Fruit fly (Drosophila melanogaster) whole organism, pupa: ENCODE results near the gene CG13024.
A peak's percentile ranks its signal among the peaks of the same experiment; 100 is the strongest.

Experiments used
- CG10348 ChIP-seq: fragments of 200-800 bp; sonication (Bioruptor generic); IDR thresholded peaks from 2 replicates; pipeline ENCODE4 v1.3.6; 2022; ENCODE audit warnings: missing biosample characterization, missing genetic modification characterization
- CG12605 ChIP-seq: fragments of 200-800 bp; sonication (Bioruptor generic); IDR thresholded peaks from 2 replicates; pipeline ENCODE4 v1.3.6; 2022; ENCODE audit warnings: missing biosample characterization, missing genetic modification characterization
- CG13204 ChIP-seq: fragments of 200-800 bp; sonication (Bioruptor generic); optimal IDR thresholded peaks from 2 replicates; lab custom pipeline; 2018; ENCODE audit warnings: missing biosample characterization, mild to moderate bottlenecking, missing genetic modification characterization, moderate library complexity
- CG14655 ChIP-seq: fragments of 200-800 bp; sonication (Bioruptor generic); optimal IDR thresholded peaks from 3 replicates; lab custom pipeline; 2017; ENCODE audit warnings: mild to moderate bottlenecking, missing biosample characterization, missing genetic modification reagents, missing genetic modification characterization
- CG15710 ChIP-seq: fragments of 200-800 bp; sonication (Bioruptor generic); optimal IDR thresholded peaks from 2 replicates; lab custom pipeline; 2018; ENCODE audit warnings: missing biosample characterization, mild to moderate bottlenecking, missing genetic modification characterization, moderate library complexity
- CG17806 ChIP-seq: fragments of 200-800 bp; sonication (Bioruptor generic); optimal IDR thresholded peaks from 2 replicates; lab custom pipeline; 2018; ENCODE audit warnings: missing biosample characterization, mild to moderate bottlenecking, missing genetic modification characterization, moderate library complexity
- CG32121 ChIP-seq: fragments of 200-800 bp; sonication (Bioruptor generic); IDR thresholded peaks from 2 replicates; pipeline ENCODE4 v1.3.6; 2022; ENCODE audit warnings: missing biosample characterization, missing genetic modification characterization
- CG34367 ChIP-seq: fragments of 200-800 bp; sonication (Bioruptor generic); optimal IDR thresholded peaks from 2 replicates; lab custom pipeline; 2018; ENCODE audit warnings: missing biosample characterization, mild to moderate bottlenecking, missing genetic modification characterization
- CG4496 ChIP-seq: fragments of 200-800 bp; sonication (Bioruptor generic); IDR thresholded peaks from 3 replicates; pipeline ENCODE4 v1.3.6; 2022; ENCODE audit warnings: missing biosample characterization, missing genetic modification characterization
- CG8159 ChIP-seq: fragments of 200-800 bp; sonication (Bioruptor generic); optimal IDR thresholded peaks from 3 replicates; lab custom pipeline; 2018; ENCODE audit warnings: missing biosample characterization, mild to moderate bottlenecking, missing genetic modification characterization, moderate library complexity
- CG8301 ChIP-seq: fragments of 200-800 bp; sonication (Bioruptor generic); optimal IDR thresholded peaks from 2 replicates; lab custom pipeline; 2018; ENCODE audit warnings: missing biosample characterization, mild to moderate bottlenecking, missing genetic modification characterization
- CG9948 ChIP-seq: fragments of 200-800 bp; sonication (Bioruptor generic); optimal IDR thresholded peaks from 2 replicates; lab custom pipeline; 2018; ENCODE audit warnings: missing biosample characterization, mild to moderate bottlenecking, missing genetic modification characterization, moderate library complexity
- D1 ChIP-seq: fragments of 200-800 bp; sonication (Bioruptor generic); optimal IDR thresholded peaks from 2 replicates; lab custom pipeline; 2018; ENCODE audit warnings: missing biosample characterization, mild to moderate bottlenecking, missing genetic modification characterization, moderate library complexity
- EcR ChIP-seq: fragments of 200-800 bp; sonication (Bioruptor generic); optimal IDR thresholded peaks from 3 replicates; lab custom pipeline; 2019; ENCODE audit warnings: missing biosample characterization, missing genetic modification characterization, mild to moderate bottlenecking, moderate library complexity, missing genetic modification reagents
- Ets98B ChIP-seq: fragments of 200-800 bp; sonication (Bioruptor generic); IDR thresholded peaks from 2 replicates; pipeline ENCODE4 v1.3.6; 2022; ENCODE audit warnings: missing biosample characterization, missing genetic modification characterization
- Pif1A ChIP-seq: fragments of 200-800 bp; sonication (Bioruptor generic); optimal IDR thresholded peaks from 3 replicates; lab custom pipeline; 2016; ENCODE audit warnings: missing biosample characterization, missing genetic modification characterization
- Pif1B ChIP-seq: fragments of 200-800 bp; sonication (Bioruptor generic); optimal IDR thresholded peaks from 3 replicates; lab custom pipeline; 2016; ENCODE audit warnings: missing biosample characterization, missing genetic modification characterization
- Snoo ChIP-seq: fragments of 200-800 bp; sonication (Bioruptor generic); optimal IDR thresholded peaks from 3 replicates; lab custom pipeline; 2017; ENCODE audit warnings: missing biosample characterization, mild to moderate bottlenecking, missing genetic modification characterization, inconsistent platforms
- fd96Ca ChIP-seq: fragments of 200-800 bp; sonication (Bioruptor generic); IDR thresholded peaks from 3 replicates; pipeline ENCODE4 v1.3.6; 2022; ENCODE audit warnings: missing biosample characterization, missing genetic modification characterization
- gl ChIP-seq: fragments of 200-800 bp; sonication (Bioruptor generic); optimal IDR thresholded peaks from 2 replicates; lab custom pipeline; 2018; ENCODE audit warnings: missing biosample characterization, mild to moderate bottlenecking, missing genetic modification characterization
- rn ChIP-seq: fragments of 200-800 bp; sonication (Bioruptor generic); IDR thresholded peaks from 2 replicates; pipeline ENCODE4 v1.3.6; 2022; ENCODE audit warnings: missing biosample characterization, missing genetic modification characterization

The CG13024 gene

dm6 chr3L:16772755-16773523 lies 55.9 kb downstream of the CG13024 start:
- TF ChIP-seq Snoo (no peak), CG9948 (tag; lab: Kevin White, UChicago) (no peak), D1 (tag; lab: Kevin White, UChicago) (no peak), CG12605 (GFP tag; lab: Robert Waterston, UW) (no peak), CG34367 (no peak), Pif1B (GFP tag; lab: Kevin White, UChicago) (no peak), rn (GFP tag; lab: Robert Waterston, UW) (no peak), CG4496 (GFP tag; lab: Robert Waterston, UW) (no peak), gl (tag; lab: Kevin White, UChicago) (no peak), CG17806 (tag; lab: Kevin White, UChicago) (no peak), EcR (GFP tag; lab: Kevin White, UChicago) (no peak), CG10348 (no peak), CG32121 (GFP tag; lab: Robert Waterston, UW) (no peak), CG13204 (no peak), Ets98B (GFP tag; lab: Robert Waterston, UW) (no peak), Pif1A (no peak), fd96Ca (no peak), CG15710 (tag; lab: Kevin White, UChicago) (no peak)

- TF ChIP-seq CG14655 (peak; percentile 14), CG12605 (GFP tag; lab: Robert Waterston, UW) (no peak), CG32121 (GFP tag; lab: Robert Waterston, UW) (0 out of 2 replicates have a peak, but pooled peaks have one; percentile 11), CG34367 (peak; percentile 5), fd96Ca (0 out of 3 replicates have a peak, but pooled peaks have one; percentile 40), CG4496 (GFP tag; lab: Robert Waterston, UW) (peak; percentile 63), Pif1B (GFP tag; lab: Kevin White, UChicago) (no peak), CG10348 (no peak), Ets98B (GFP tag; lab: Robert Waterston, UW) (no peak), EcR (GFP tag; lab: Kevin White, UChicago) (no peak), CG13204 (peak; percentile 56), CG8159 (peak; percentile 4)
Observed at dm6 chr3L:16769866-16770265, 59.0 kb downstream of the CG13024 start.

- TF ChIP-seq CG8159, result peak; percentile 42
- TF ChIP-seq CG9948 (tag; lab: Kevin White, UChicago), result peak; percentile 5
- TF ChIP-seq gl (tag; lab: Kevin White, UChicago), result no peak
- peak; percentile 38 for TF ChIP-seq CG17806 (tag; lab: Kevin White, UChicago)
- no peak for TF ChIP-seq EcR (GFP tag; lab: Kevin White, UChicago)
- peak; percentile 39 for TF ChIP-seq CG14655
- peak; percentile 19 for TF ChIP-seq CG8301 (tag; lab: Kevin White, UChicago)
Observed at dm6 chr3L:16768001-16768652, 60.7 kb downstream of the CG13024 start.

dm6 chr3L:16766901-16767300 lies 62.0 kb downstream of the CG13024 start:
- TF ChIP-seq CG32121 (GFP tag; lab: Robert Waterston, UW) (no peak), CG15710 (tag; lab: Kevin White, UChicago) (no peak), CG13204 (no peak), CG9948 (tag; lab: Kevin White, UChicago) (no peak), Snoo (no peak)

- TF ChIP-seq Pif1B (GFP tag; lab: Kevin White, UChicago) (peak; percentile 69), CG12605 (GFP tag; lab: Robert Waterston, UW) (peak; percentile 86), CG34367 (peak; percentile 68), CG8301 (tag; lab: Kevin White, UChicago) (peak; percentile 64), EcR (GFP tag; lab: Kevin White, UChicago) (peak; percentile 38), CG4496 (GFP tag; lab: Robert Waterston, UW) (peak; percentile 63; the same call in 1 of the 3 replicates), Ets98B (GFP tag; lab: Robert Waterston, UW) (peak; percentile 60), fd96Ca (peak; percentile 8; the same call in 1 of the 3 replicates), CG14655 (peak; percentile 65), CG13204 (peak; percentile 29), Snoo (peak; percentile 36), CG9948 (tag; lab: Kevin White, UChicago) (peak; percentile 38), rn (GFP tag; lab: Robert Waterston, UW) (no peak), CG17806 (tag; lab: Kevin White, UChicago) (peak; percentile 67), Pif1A (peak; percentile 72), CG10348 (no peak), gl (tag; lab: Kevin White, UChicago) (peak; percentile 47), D1 (tag; lab: Kevin White, UChicago) (no peak), CG8159 (peak; percentile 77), CG15710 (tag; lab: Kevin White, UChicago) (peak; percentile 61), CG32121 (GFP tag; lab: Robert Waterston, UW) (peak; percentile 65; the same call in 1 of the 2 replicates)
Observed at dm6 chr3L:16765647-16766628, 62.9 kb downstream of the CG13024 start, which contains the start of gene Nrt. Nrt (plus strand) TSS chr3L:16766072.
